Fruit fly (Drosophila melanogaster) whole organism, adult: ENCODE measurements around the gene QIL1.

ENCODE experiments used
- CG11617 ChIP-seq: fragments of 200-800 bp; sonication (Bioruptor generic); optimal IDR thresholded peaks from 2 replicates; lab custom pipeline; 2017; ENCODE audit warnings: mild to moderate bottlenecking, missing biosample characterization, missing genetic modification reagents, missing genetic modification characterization
- Hr96 ChIP-seq: fragments of 200-800 bp; sonication (Bioruptor generic); optimal IDR thresholded peaks from 2 replicates; lab custom pipeline; 2016; ENCODE audit warnings: missing biosample characterization, missing genetic modification characterization
- kay ChIP-seq: fragments of 200-800 bp; sonication (Bioruptor generic); peaks from one replicate; lab custom pipeline; 2016; ENCODE audit warnings: missing biosample characterization, missing genetic modification characterization, borderline replicate concordance

dm6 chr3L:17461369-17462012 lies 4.3 kb upstream of the QIL1 start:
- no peak for TF ChIP-seq CG11617 (GFP tag; lab: Kevin White, UChicago)
- no peak for TF ChIP-seq Hr96 (GFP tag; lab: Kevin White, UChicago)
- no peak for TF ChIP-seq kay (GFP tag; lab: Kevin White, UChicago)
